Worm (Caenorhabditis elegans) whole organism, L1 larva: ENCODE measurements around the gene sms-3.

ENCODE experiments used
- efl-1 ChIP-seq, 4 experiments: fragments of 150-350 bp; optimal IDR thresholded peaks in 3 of 4; peaks in 1 of 4; 1 replicate in 1 of 4; 2 replicates in 3 of 4; lab custom pipeline; 2014; ENCODE audit warnings: missing biosample characterization in 2 of 4, missing genetic modification characterization in 2 of 4, missing genetic modification reagents in 2 of 4
- egl-27 ChIP-seq, 2 experiments: fragments of 150-350 bp in 1 of 2; sonication (generic microtip); optimal IDR thresholded peaks; 3 replicates each; lab custom pipeline; 2017 to 2018; ENCODE audit warnings: missing biosample characterization in 2 of 2, missing genetic modification characterization in 2 of 2, missing genetic modification reagents in 2 of 2
- fkh-10 ChIP-seq: sonication (generic microtip); optimal IDR thresholded peaks from 2 replicates; lab custom pipeline; 2017; ENCODE audit warnings: missing biosample characterization, missing genetic modification reagents, missing genetic modification characterization
- lin-13 ChIP-seq: fragments of 150-350 bp; optimal IDR thresholded peaks from 2 replicates; lab custom pipeline; 2014; ENCODE audit warnings: missing biosample characterization, missing genetic modification reagents, missing genetic modification characterization
- nhr-11 ChIP-seq: fragments of 150-350 bp; optimal IDR thresholded peaks from 2 replicates; lab custom pipeline; 2014; ENCODE audit warnings: missing biosample characterization, missing genetic modification characterization
- nhr-12 ChIP-seq: sonication (generic microtip); optimal IDR thresholded peaks from 2 replicates; lab custom pipeline; 2017; ENCODE audit warnings: missing biosample characterization, missing genetic modification characterization
- nhr-47 ChIP-seq: sonication (generic microtip); optimal IDR thresholded peaks from 2 replicates; lab custom pipeline; 2016; ENCODE audit warnings: mild to moderate bottlenecking, missing genetic modification characterization, moderate library complexity, missing compliant biosample characterization
- unc-98 ChIP-seq: fragments of 200-800 bp; sonication (Bioruptor generic); IDR thresholded peaks from 2 replicates; pipeline ENCODE4 v1.3.6; 2022; ENCODE audit warnings: missing genetic modification characterization, missing compliant biosample characterization

- TF ChIP-seq unc-98 (GFP tag; lab: Robert Waterston, UW) (no peak), lin-13 (GFP tag; lab: Kevin White, UChicago) (no peak), fkh-10 (no peak), nhr-47 (tag; lab: Kevin White, UChicago) (peak; percentile 60), nhr-11 (tag; lab: Kevin White, UChicago) (no peak), nhr-12 (tag; lab: Kevin White, UChicago) (no peak), efl-1 (optimal IDR thresholded peaks at IDR 0.05; lab: Kevin White, UChicago) (peak in 1 of 2 experiments; percentile 7), efl-1 (GFP tag; optimal IDR thresholded peaks at IDR 0.05 in 1 of 2; lab: Kevin White, UChicago) (peak in 1 of 2 experiments; percentile 36), egl-27 (tag; optimal IDR thresholded peaks at IDR 0.05; lab: Kevin White, UChicago) (no peak)
Observed at ce11 chrIII:1604514-1604976, 3.6 kb upstream of the sms-3 start, which contains the start of gene Y22D7AL.6.
